Fruit fly (Drosophila melanogaster) whole organism, pupa: ENCODE measurements around the gene CG9072.

Experiments used
- CG10348 ChIP-seq: fragments of 200-800 bp; sonication (Bioruptor generic); IDR thresholded peaks from 2 replicates; pipeline ENCODE4 v1.3.6; 2022; ENCODE audit warnings: missing biosample characterization, missing genetic modification characterization
- CG12605 ChIP-seq: fragments of 200-800 bp; sonication (Bioruptor generic); IDR thresholded peaks from 2 replicates; pipeline ENCODE4 v1.3.6; 2022; ENCODE audit warnings: missing biosample characterization, missing genetic modification characterization
- CG13204 ChIP-seq: fragments of 200-800 bp; sonication (Bioruptor generic); optimal IDR thresholded peaks from 2 replicates; lab custom pipeline; 2018; ENCODE audit warnings: missing biosample characterization, mild to moderate bottlenecking, missing genetic modification characterization, moderate library complexity
- CG14655 ChIP-seq: fragments of 200-800 bp; sonication (Bioruptor generic); optimal IDR thresholded peaks from 3 replicates; lab custom pipeline; 2017; ENCODE audit warnings: mild to moderate bottlenecking, missing biosample characterization, missing genetic modification reagents, missing genetic modification characterization
- CG15710 ChIP-seq: fragments of 200-800 bp; sonication (Bioruptor generic); optimal IDR thresholded peaks from 2 replicates; lab custom pipeline; 2018; ENCODE audit warnings: missing biosample characterization, mild to moderate bottlenecking, missing genetic modification characterization, moderate library complexity
- CG32121 ChIP-seq: fragments of 200-800 bp; sonication (Bioruptor generic); IDR thresholded peaks from 2 replicates; pipeline ENCODE4 v1.3.6; 2022; ENCODE audit warnings: missing biosample characterization, missing genetic modification characterization
- CG34367 ChIP-seq: fragments of 200-800 bp; sonication (Bioruptor generic); optimal IDR thresholded peaks from 2 replicates; lab custom pipeline; 2018; ENCODE audit warnings: missing biosample characterization, mild to moderate bottlenecking, missing genetic modification characterization
- CG4496 ChIP-seq: fragments of 200-800 bp; sonication (Bioruptor generic); IDR thresholded peaks from 3 replicates; pipeline ENCODE4 v1.3.6; 2022; ENCODE audit warnings: missing biosample characterization, missing genetic modification characterization
- CG8159 ChIP-seq: fragments of 200-800 bp; sonication (Bioruptor generic); optimal IDR thresholded peaks from 3 replicates; lab custom pipeline; 2018; ENCODE audit warnings: missing biosample characterization, mild to moderate bottlenecking, missing genetic modification characterization, moderate library complexity
- CG8301 ChIP-seq: fragments of 200-800 bp; sonication (Bioruptor generic); optimal IDR thresholded peaks from 2 replicates; lab custom pipeline; 2018; ENCODE audit warnings: missing biosample characterization, mild to moderate bottlenecking, missing genetic modification characterization
- CG9948 ChIP-seq: fragments of 200-800 bp; sonication (Bioruptor generic); optimal IDR thresholded peaks from 2 replicates; lab custom pipeline; 2018; ENCODE audit warnings: missing biosample characterization, mild to moderate bottlenecking, missing genetic modification characterization, moderate library complexity
- D1 ChIP-seq: fragments of 200-800 bp; sonication (Bioruptor generic); optimal IDR thresholded peaks from 2 replicates; lab custom pipeline; 2018; ENCODE audit warnings: missing biosample characterization, mild to moderate bottlenecking, missing genetic modification characterization, moderate library complexity
- EcR ChIP-seq: fragments of 200-800 bp; sonication (Bioruptor generic); optimal IDR thresholded peaks from 3 replicates; lab custom pipeline; 2019; ENCODE audit warnings: missing biosample characterization, missing genetic modification characterization, mild to moderate bottlenecking, moderate library complexity, missing genetic modification reagents
- Ets98B ChIP-seq: fragments of 200-800 bp; sonication (Bioruptor generic); IDR thresholded peaks from 2 replicates; pipeline ENCODE4 v1.3.6; 2022; ENCODE audit warnings: missing biosample characterization, missing genetic modification characterization
- Pif1A ChIP-seq: fragments of 200-800 bp; sonication (Bioruptor generic); optimal IDR thresholded peaks from 3 replicates; lab custom pipeline; 2016; ENCODE audit warnings: missing biosample characterization, missing genetic modification characterization
- Pif1B ChIP-seq: fragments of 200-800 bp; sonication (Bioruptor generic); optimal IDR thresholded peaks from 3 replicates; lab custom pipeline; 2016; ENCODE audit warnings: missing biosample characterization, missing genetic modification characterization
- Snoo ChIP-seq: fragments of 200-800 bp; sonication (Bioruptor generic); optimal IDR thresholded peaks from 3 replicates; lab custom pipeline; 2017; ENCODE audit warnings: missing biosample characterization, mild to moderate bottlenecking, missing genetic modification characterization, inconsistent platforms
- fd96Ca ChIP-seq: fragments of 200-800 bp; sonication (Bioruptor generic); IDR thresholded peaks from 3 replicates; pipeline ENCODE4 v1.3.6; 2022; ENCODE audit warnings: missing biosample characterization, missing genetic modification characterization
- gl ChIP-seq: fragments of 200-800 bp; sonication (Bioruptor generic); optimal IDR thresholded peaks from 2 replicates; lab custom pipeline; 2018; ENCODE audit warnings: missing biosample characterization, mild to moderate bottlenecking, missing genetic modification characterization
- rn ChIP-seq: fragments of 200-800 bp; sonication (Bioruptor generic); IDR thresholded peaks from 2 replicates; pipeline ENCODE4 v1.3.6; 2022; ENCODE audit warnings: missing biosample characterization, missing genetic modification characterization

The CG9072 gene

DNA sequence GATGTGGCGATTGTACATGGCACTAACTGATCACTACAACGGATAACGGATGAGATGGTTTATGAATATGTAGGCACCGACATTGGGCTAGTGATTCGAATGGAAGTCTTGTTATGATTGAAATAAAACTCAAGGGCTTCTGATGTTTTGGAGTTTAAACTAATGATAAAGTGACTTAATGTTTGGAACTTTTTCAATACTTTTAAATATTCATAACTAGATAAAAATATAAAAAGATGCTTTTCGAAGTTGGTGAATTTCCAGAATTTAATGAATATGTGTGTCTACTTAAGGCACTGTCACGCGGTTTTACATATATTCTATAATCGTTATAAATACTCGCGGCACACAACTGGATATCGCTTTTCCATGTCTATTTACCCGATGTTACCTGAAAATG is at the start of gene CG9072:
Gene CG9072 (minus strand): TSS at position 101 of the 400 bp plus-strand sequence.
- TF ChIP-seq EcR (GFP tag; lab: Kevin White, UChicago) = no peak
- TF ChIP-seq rn (GFP tag; lab: Robert Waterston, UW) = no peak
- TF ChIP-seq D1 = no peak
- no peak for TF ChIP-seq CG12605 (GFP tag; lab: Robert Waterston, UW)
- TF ChIP-seq CG10348 = no peak
- no peak for TF ChIP-seq CG4496 (GFP tag; lab: Robert Waterston, UW)
- no peak for TF ChIP-seq fd96Ca (GFP tag; lab: Robert Waterston, UW)
- no peak for TF ChIP-seq CG15710 (tag; lab: Kevin White, UChicago)
- no peak for TF ChIP-seq CG14655 (GFP tag; lab: Kevin White, UChicago)
- no peak for TF ChIP-seq CG8301 (tag; lab: Kevin White, UChicago)
- TF ChIP-seq Ets98B (GFP tag; lab: Robert Waterston, UW) = no peak
- no peak for TF ChIP-seq CG13204 (GFP tag; lab: Kevin White, UChicago)
- no peak for TF ChIP-seq Pif1A (GFP tag; lab: Kevin White, UChicago)
- TF ChIP-seq CG8159 (tag; lab: Kevin White, UChicago) = no peak
- no peak for TF ChIP-seq CG34367 (tag; lab: Kevin White, UChicago)

DNA sequence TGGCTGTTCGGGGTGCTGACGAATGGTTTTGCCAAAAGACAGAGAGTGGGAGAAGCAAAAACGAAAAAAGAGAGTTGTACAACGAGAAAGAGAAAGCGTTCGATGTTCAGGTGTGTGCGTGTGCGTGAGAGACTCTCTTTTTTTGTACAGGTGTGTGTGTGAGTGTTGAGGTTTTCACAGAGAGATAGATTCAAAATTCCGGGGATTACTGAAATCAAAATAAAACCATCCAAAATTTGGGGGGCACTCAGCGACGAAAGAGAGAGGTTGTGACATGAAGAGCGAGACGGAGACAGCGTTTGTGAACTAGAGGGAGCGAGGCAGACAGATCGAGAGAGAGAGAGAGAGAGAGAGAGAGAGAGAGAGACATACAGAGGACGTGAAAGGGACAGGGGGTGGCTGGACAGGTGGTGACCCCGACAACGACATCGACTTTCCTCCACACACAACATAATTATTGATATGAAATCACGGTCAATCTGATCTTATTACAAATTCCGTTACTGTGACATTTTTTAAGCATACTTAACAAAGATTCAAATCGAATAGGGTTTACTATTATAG is 47.5 kb upstream of the CG9072 start:
- TF ChIP-seq CG15710 (tag; lab: Kevin White, UChicago) (no peak), Ets98B (GFP tag; lab: Robert Waterston, UW) (no peak), fd96Ca (GFP tag; lab: Robert Waterston, UW) (no peak), Snoo (tag; lab: Kevin White, UChicago) (no peak), CG8159 (tag; lab: Kevin White, UChicago) (no peak), CG9948 (no peak), CG14655 (GFP tag; lab: Kevin White, UChicago) (no peak), CG4496 (GFP tag; lab: Robert Waterston, UW) (no peak)

DNA sequence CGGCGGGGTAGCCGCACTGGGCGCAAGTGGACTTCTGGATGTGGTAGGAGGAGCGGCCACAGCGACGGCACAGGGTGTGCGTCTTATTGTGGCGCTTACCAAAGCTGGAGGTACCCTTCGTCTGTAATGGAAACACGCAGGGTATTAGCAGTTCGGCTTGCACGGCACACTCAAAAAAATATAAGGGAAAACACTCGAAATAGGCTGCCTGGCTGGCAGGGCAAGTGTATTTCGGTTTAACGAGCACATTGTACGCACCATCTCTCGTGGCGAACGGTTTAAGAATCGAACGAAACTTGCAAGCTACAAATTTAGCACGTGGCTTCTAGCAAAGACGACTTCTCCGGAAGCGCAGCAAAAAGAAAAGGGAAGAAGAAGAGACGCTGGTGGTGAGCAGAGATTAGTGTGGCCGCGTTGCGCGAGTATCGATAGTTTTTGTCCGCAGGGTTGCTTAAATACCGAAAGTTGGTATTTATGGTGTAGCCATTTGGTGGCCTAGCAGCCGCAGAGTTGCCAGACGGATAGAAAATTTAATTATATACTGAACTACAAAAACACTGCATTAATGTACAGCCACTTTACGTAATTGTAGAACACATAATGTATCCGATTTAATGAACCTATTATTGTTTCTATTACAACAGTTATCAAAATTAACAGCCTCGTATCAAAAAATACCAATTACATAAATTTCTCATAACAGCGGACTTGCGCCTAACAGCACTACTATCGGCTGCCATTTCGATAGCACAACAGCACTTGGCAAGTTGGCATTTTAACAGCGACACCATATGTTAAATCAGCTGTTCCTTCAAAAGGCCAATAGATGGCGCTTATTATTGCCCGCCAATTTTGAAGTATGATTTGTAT is 43.4 kb upstream of the CG9072 start, which contains the start of gene RpL37-1:
Gene RpL37-1 (minus strand): TSS at position 374 of the 870 bp plus-strand sequence.
- TF ChIP-seq CG15710 (tag; lab: Kevin White, UChicago) (peak; percentile 9), CG34367 (tag; lab: Kevin White, UChicago) (peak; percentile 51), CG4496 (GFP tag; lab: Robert Waterston, UW) (peak; percentile 67), rn (GFP tag; lab: Robert Waterston, UW) (peak; percentile 14; the same call in 1 of the 2 replicates), Snoo (tag; lab: Kevin White, UChicago) (peak; percentile 63), CG14655 (GFP tag; lab: Kevin White, UChicago) (no peak), CG9948 (no peak), Pif1A (GFP tag; lab: Kevin White, UChicago) (peak; percentile 28), CG8301 (tag; lab: Kevin White, UChicago) (no peak), CG32121 (GFP tag; lab: Robert Waterston, UW) (0 out of 2 replicates have a peak, but pooled peaks have one; percentile 33), gl (tag; lab: Kevin White, UChicago) (no peak), CG10348 (no peak), Ets98B (GFP tag; lab: Robert Waterston, UW) (no peak), CG12605 (GFP tag; lab: Robert Waterston, UW) (no peak), EcR (GFP tag; lab: Kevin White, UChicago) (no peak), fd96Ca (GFP tag; lab: Robert Waterston, UW) (peak; percentile 37; the same call in 2 of the 3 replicates)

DNA sequence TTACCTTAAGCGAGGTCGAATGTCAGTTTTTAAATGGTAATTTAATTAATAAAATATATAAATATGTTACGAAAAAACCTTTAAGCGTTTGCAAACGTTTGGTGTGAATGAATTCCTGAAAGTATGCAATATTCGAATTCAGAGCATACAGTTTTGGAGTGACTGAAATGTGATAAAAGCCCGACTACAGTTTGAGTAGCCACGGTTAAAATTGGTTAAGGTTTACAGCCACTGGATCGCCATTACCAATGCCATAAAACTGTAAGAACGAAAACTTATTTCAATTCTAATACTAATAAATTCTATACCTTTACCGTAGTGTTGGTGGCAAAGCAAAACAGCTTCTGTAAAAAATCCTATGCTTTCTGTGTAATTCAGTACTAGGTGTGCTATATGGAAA is 41.4 kb upstream of the CG9072 start:
- TF ChIP-seq CG10348 (no peak), fd96Ca (GFP tag; lab: Robert Waterston, UW) (no peak), rn (GFP tag; lab: Robert Waterston, UW) (no peak), CG8159 (tag; lab: Kevin White, UChicago) (no peak)
- TF ChIP-seq, all 21 proteins: peak for 0

DNA sequence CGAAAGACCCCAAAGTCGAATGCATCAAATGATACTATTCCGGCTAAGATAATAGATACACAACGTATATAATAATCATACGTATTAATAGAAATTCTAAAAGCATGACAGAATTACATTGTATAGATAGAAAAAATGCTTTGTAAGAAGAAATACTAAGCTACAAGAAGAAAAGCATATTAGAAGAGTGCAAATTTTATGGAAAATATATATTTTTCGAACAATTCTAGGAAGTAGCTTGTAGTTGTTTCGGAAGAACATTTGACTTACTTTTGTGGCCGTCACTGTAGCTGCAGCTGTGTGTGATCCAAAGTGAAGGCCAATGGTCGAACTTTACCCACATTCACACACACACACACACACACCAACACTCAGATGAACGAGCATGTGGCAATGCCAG is 36.2 kb upstream of the CG9072 start:
- TF ChIP-seq CG8301 (tag; lab: Kevin White, UChicago) (peak; percentile 49), CG14655 (GFP tag; lab: Kevin White, UChicago) (peak; percentile 52), CG15710 (tag; lab: Kevin White, UChicago) (no peak)

DNA sequence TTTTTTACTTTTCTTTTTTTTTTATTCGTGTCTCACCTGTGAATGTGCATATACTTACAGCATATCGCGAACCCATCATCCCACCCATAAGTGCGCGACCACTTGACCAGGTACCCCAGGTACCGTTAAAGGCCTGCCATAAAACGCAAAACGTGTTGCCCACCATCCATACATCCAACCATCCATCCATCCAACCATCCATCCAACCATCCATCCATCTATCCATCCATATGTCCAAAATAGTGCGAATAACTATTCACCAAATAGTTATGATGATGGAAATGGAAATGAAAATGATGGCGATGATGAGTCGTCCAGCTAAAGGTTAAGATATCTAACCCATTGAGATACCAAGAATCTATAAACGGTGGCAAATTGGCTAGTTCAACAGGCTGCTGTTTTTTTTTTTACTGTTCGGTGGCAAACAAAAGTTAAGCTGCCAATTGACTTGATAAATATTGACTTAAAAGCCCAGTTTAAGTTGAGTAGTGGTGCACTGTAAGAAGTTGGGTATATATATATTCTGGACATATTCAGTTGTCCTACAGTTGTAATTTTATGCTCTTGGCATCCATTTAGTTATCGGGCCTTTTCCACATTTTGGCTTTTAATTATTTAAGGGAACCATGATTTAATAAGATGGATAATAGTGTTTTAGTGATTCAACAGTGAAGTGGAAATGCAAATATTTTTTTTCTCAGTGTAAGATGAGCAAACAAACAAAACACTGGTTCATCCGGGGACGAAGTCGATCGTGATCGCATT is 32.2 kb upstream of the CG9072 start:
- TF ChIP-seq gl (tag; lab: Kevin White, UChicago) (no peak), CG8159 (tag; lab: Kevin White, UChicago) (peak; percentile 36), Pif1B (GFP tag; lab: Kevin White, UChicago) (no peak), EcR (GFP tag; lab: Kevin White, UChicago) (no peak), Pif1A (GFP tag; lab: Kevin White, UChicago) (peak; percentile 23), CG12605 (GFP tag; lab: Robert Waterston, UW) (no peak), fd96Ca (GFP tag; lab: Robert Waterston, UW) (no peak), CG32121 (GFP tag; lab: Robert Waterston, UW) (no peak), CG8301 (tag; lab: Kevin White, UChicago) (peak; percentile 22), CG14655 (GFP tag; lab: Kevin White, UChicago) (peak; percentile 41), Ets98B (GFP tag; lab: Robert Waterston, UW) (no peak)
